Fruit fly (Drosophila melanogaster): ENCODE measurements around the gene ValRS-m.
A peak's percentile ranks its signal among the peaks of the same experiment; 100 is the strongest.

DNA sequence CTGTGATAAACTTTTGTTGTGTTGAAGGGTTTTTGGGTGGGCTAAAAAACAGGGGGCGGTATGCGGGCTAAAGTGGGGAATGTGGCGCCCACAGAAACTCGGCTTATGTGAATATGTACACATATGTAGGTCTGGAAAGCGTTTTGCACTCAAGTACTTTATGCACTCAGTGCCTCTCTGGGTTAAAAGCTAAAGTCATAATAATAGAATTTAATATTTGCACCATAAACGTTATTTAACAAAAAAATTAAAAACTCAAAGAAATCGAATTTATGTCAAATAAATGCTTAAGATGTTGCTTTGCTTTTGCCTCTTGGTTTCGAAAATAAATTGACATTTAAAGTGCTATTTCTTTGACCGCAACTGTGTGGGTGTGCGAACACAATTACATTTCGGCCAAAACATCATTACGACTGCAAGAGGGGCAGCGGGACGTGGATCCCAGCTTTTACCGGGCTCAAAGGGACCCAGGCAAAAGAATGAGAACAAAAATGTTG is 40.1 kb downstream of the ValRS-m start:
- no peak for TF ChIP-seq dl (GFP tag; optimal IDR thresholded peaks at IDR 0.05; ENCODE audit: insufficient read depth in 1 of 2, partially characterized antibody in 2 of 2)
- no peak for TF ChIP-seq GATAd (GFP tag; optimal IDR thresholded peaks at IDR 0.05)
- TF ChIP-seq psq (GFP tag; optimal IDR thresholded peaks at IDR 0.05) = no peak
- no peak for TF ChIP-seq brk (GFP tag; optimal IDR thresholded peaks at IDR 0.05)
- peak; percentile 25 for TF ChIP-seq ey (GFP tag; optimal IDR thresholded peaks at IDR 0.05)
- TF ChIP-seq fru (GFP tag; optimal IDR thresholded peaks at IDR 0.05) = peak; percentile 4
- TF ChIP-seq Dif (GFP tag; optimal IDR thresholded peaks at IDR 0.05; ENCODE audit: partially characterized antibody) = no peak
- TF ChIP-seq CG32264 (GFP tag; optimal IDR thresholded peaks at IDR 0.05) = no peak

Measured in whole organism, wandering third instar larva.